Fruit fly (Drosophila melanogaster): Measurements from ENCODE around the gene CG32295.
A peak's percentile ranks its signal among the peaks of the same experiment; 100 is the strongest.

- TF ChIP-seq br (GFP tag; optimal IDR thresholded peaks at IDR 0.05): no peak
- TF ChIP-seq ey (GFP tag; optimal IDR thresholded peaks at IDR 0.05): no peak
- no peak for TF ChIP-seq pan (optimal IDR thresholded peaks at IDR 0.05)
- no peak for TF ChIP-seq CG32264 (GFP tag; optimal IDR thresholded peaks at IDR 0.05)
- TF ChIP-seq HLH106 (tag; optimal IDR thresholded peaks at IDR 0.05): no peak
- no peak for TF ChIP-seq Hnf4 (GFP tag; optimal IDR thresholded peaks at IDR 0.05)
- TF ChIP-seq Jra (GFP tag; optimal IDR thresholded peaks at IDR 0.05): no peak
- no peak for TF ChIP-seq Abd-B (GFP tag; optimal IDR thresholded peaks at IDR 0.05)
- peak; percentile 14 for TF ChIP-seq Dif (GFP tag; optimal IDR thresholded peaks at IDR 0.05; ENCODE audit: partially characterized antibody)
Measured at dm6 chr3L:2552844-2553839, 26.4 kb upstream of the CG32295 start.

Measured in whole organism, wandering third instar larva.